Fruit fly (Drosophila melanogaster): ENCODE data around the gene CG13114.

Gene CG13114

DNA sequence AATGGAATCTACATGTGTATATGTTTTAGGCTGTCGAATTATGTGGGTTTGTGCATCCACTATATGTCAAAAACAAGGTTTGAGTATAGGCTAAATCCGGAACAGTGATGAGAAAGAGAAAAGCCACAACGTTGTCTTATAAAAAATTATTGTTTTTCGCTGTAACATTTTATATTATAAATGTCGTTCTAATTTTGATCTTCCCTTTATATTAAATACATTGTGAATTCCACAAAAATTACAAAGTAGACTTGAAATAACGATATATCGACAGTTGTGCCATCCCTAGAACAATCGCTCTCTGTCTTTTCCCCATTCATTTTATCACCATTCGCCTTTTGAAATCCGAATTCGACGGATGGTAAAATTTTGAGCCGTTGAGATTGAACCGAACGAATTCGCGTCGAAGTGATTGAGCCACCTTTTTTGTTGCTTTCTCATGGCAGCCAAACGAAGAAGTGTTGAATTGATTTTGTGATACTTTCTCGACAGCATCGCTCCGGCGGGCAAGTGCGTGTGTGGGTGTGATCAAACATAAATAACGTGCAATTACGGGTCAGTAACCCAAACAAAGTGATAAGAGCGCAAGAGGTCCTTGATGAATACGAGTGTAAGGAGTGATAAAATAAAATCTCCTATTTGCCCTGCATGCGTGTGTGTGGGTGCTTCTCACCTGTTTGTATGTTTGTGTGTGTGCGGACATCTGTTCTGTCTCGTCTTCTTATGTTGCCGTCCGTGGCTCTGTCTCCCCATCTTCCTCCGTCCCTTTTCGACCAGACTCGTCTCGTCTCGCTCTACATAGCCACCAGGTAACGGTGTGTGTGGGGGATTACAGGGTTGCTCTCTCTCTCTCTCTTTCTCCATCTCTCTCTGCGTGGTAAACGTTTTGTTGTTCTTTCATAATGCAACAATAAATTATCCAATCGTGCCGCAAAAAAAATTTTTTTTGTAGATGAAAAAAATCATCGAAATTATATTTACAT, 24.4 kb upstream of the CG13114 start, which contains the start of gene Oatp30B:
Gene Oatp30B (plus strand): TSS at position 325 of the 983 bp plus-strand sequence.
- TF ChIP-seq CG1620 (GFP tag; optimal IDR thresholded peaks at IDR 0.05) (peak; percentile 98), ovo (GFP tag; optimal IDR thresholded peaks at IDR 0.05) (peak; percentile 92), bab1 (GFP tag; optimal IDR thresholded peaks at IDR 0.05) (peak; percentile 99), CG7045 (GFP tag; optimal IDR thresholded peaks at IDR 0.05) (peak; percentile 95), cic (GFP tag; optimal IDR thresholded peaks at IDR 0.05) (peak; percentile 62), kay (GFP tag; ENCODE audit: borderline replicate concordance) (peak; percentile 76), Mnt (GFP tag; optimal IDR thresholded peaks at IDR 0.05) (peak; percentile 90), CG14711 (tag; optimal IDR thresholded peaks at IDR 0.05) (peak; percentile 93), Clk (GFP tag; optimal IDR thresholded peaks at IDR 0.05) (peak; percentile 88), Hr96 (GFP tag; optimal IDR thresholded peaks at IDR 0.05) (peak; percentile 93), cnc (optimal IDR thresholded peaks at IDR 0.05) (no peak), tj (GFP tag; optimal IDR thresholded peaks at IDR 0.05) (peak; percentile 81), CG12768 (GFP tag; optimal IDR thresholded peaks at IDR 0.05) (peak; percentile 91), toe (GFP tag; optimal IDR thresholded peaks at IDR 0.05) (peak; percentile 97), CG11617 (GFP tag; optimal IDR thresholded peaks at IDR 0.05) (peak; percentile 94), CG7101 (tag; optimal IDR thresholded peaks at IDR 0.05) (peak; percentile 97), Crg-1 (GFP tag; optimal IDR thresholded peaks at IDR 0.05) (peak; percentile 92), pad (GFP tag; optimal IDR thresholded peaks at IDR 0.05) (peak; percentile 89), CG33017 (tag; optimal IDR thresholded peaks at IDR 0.05) (peak; percentile 95), CG5204 (GFP tag; optimal IDR thresholded peaks at IDR 0.05) (peak; percentile 94)

DNA sequence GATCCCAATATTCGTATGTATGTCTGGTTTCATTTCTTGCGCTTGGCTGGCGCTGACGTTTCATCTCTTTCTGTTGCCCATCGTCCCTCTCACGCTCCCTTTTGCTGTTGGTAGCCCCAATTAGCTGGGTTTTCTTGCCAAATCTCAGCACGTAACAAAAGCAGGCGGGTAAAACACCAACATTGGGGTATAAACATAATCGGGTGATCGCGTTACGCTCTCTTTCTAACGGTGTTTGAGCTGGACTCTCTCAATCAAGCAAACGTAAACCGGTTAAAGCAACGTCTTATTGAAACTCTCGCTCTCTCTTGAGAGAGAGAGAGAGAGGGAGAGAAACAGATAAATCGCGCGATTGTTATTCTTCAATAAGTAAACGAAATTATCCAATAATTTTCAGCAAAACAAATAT, 22.8 kb upstream of the CG13114 start:
- peak; percentile 87 for TF ChIP-seq ovo (GFP tag; optimal IDR thresholded peaks at IDR 0.05)
- TF ChIP-seq bab1 (GFP tag; optimal IDR thresholded peaks at IDR 0.05), result peak; percentile 44
- no peak for TF ChIP-seq pad (GFP tag; optimal IDR thresholded peaks at IDR 0.05)
- no peak for TF ChIP-seq CG12768 (GFP tag; optimal IDR thresholded peaks at IDR 0.05)
- TF ChIP-seq Clk (GFP tag; optimal IDR thresholded peaks at IDR 0.05), result no peak
- TF ChIP-seq CG7101 (tag; optimal IDR thresholded peaks at IDR 0.05), result no peak

DNA sequence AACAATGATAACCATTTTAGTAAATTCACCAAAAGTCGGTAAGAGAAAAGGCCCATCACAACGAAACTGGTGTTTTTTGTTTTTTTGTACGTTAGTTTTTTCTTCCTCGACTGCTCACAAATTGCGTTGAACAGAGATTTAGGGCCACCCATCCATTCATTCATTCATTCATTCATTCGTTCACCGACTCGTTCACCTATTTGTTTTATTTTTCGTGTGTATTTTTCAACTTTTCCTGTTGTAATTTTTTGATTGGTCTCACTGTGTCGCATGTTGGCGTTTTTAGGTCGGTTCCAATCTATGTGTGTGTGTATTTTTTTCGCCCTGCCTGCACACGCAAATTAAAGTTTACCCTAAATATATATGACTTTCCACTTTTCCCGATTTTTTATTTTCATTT, 20.7 kb upstream of the CG13114 start:
- no peak for TF ChIP-seq CG1620 (GFP tag; optimal IDR thresholded peaks at IDR 0.05)
- no peak for TF ChIP-seq CG7045 (GFP tag; optimal IDR thresholded peaks at IDR 0.05)
- no peak for TF ChIP-seq CG7101 (tag; optimal IDR thresholded peaks at IDR 0.05)
- no peak for TF ChIP-seq CG11617 (GFP tag; optimal IDR thresholded peaks at IDR 0.05)
- no peak for TF ChIP-seq cnc (optimal IDR thresholded peaks at IDR 0.05)
- TF ChIP-seq kay (GFP tag; ENCODE audit: borderline replicate concordance), result no peak
- no peak for TF ChIP-seq Clk (GFP tag; optimal IDR thresholded peaks at IDR 0.05)
- no peak for TF ChIP-seq bab1 (GFP tag; optimal IDR thresholded peaks at IDR 0.05)
- no peak for TF ChIP-seq Crg-1 (GFP tag; optimal IDR thresholded peaks at IDR 0.05)
- no peak for TF ChIP-seq ovo (GFP tag; optimal IDR thresholded peaks at IDR 0.05)
- TF ChIP-seq CG33017 (tag; optimal IDR thresholded peaks at IDR 0.05), result no peak

DNA sequence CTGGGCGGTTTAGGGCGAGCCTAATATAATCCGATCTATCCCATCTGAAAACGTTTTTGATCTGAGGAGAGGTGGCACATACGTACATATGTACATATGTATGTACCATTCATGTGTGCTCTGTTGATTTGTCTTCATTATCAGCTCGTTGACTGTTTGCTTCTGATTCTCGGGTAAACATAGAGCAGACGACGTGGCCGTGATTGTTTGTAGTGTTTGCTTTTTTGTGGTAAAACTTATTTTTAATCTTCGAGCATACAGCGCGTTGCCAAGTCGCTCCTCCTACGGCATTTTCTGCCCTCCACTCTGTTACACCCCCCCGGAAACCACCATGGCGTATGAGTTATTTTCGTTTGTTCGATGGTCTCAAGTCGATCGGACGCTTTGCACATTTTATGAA, 19.9 kb upstream of the CG13114 start:
- TF ChIP-seq CG7045 (GFP tag; optimal IDR thresholded peaks at IDR 0.05), result peak; percentile 74
- no peak for TF ChIP-seq bab1 (GFP tag; optimal IDR thresholded peaks at IDR 0.05)
- TF ChIP-seq tj (GFP tag; optimal IDR thresholded peaks at IDR 0.05), result no peak
- peak; percentile 18 for TF ChIP-seq CG14711 (tag; optimal IDR thresholded peaks at IDR 0.05)
- TF ChIP-seq CG1620 (GFP tag; optimal IDR thresholded peaks at IDR 0.05), result no peak
- peak; percentile 77 for TF ChIP-seq Crg-1 (GFP tag; optimal IDR thresholded peaks at IDR 0.05)
- TF ChIP-seq Hr96 (GFP tag; optimal IDR thresholded peaks at IDR 0.05), result peak; percentile 14
- no peak for TF ChIP-seq toe (GFP tag; optimal IDR thresholded peaks at IDR 0.05)
- no peak for TF ChIP-seq CG5204 (GFP tag; optimal IDR thresholded peaks at IDR 0.05)
- TF ChIP-seq cic (GFP tag; optimal IDR thresholded peaks at IDR 0.05), result peak; percentile 91
- peak; percentile 62 for TF ChIP-seq CG12768 (GFP tag; optimal IDR thresholded peaks at IDR 0.05)
- peak; percentile 17 for TF ChIP-seq CG33017 (tag; optimal IDR thresholded peaks at IDR 0.05)
- peak; percentile 38 for TF ChIP-seq pad (GFP tag; optimal IDR thresholded peaks at IDR 0.05)
- no peak for TF ChIP-seq cnc (optimal IDR thresholded peaks at IDR 0.05)
- TF ChIP-seq CG7101 (tag; optimal IDR thresholded peaks at IDR 0.05), result peak; percentile 71
- TF ChIP-seq ovo (GFP tag; optimal IDR thresholded peaks at IDR 0.05), result peak; percentile 49
- no peak for TF ChIP-seq Clk (GFP tag; optimal IDR thresholded peaks at IDR 0.05)
- TF ChIP-seq CG11617 (GFP tag; optimal IDR thresholded peaks at IDR 0.05), result peak; percentile 40
- TF ChIP-seq kay (GFP tag; ENCODE audit: borderline replicate concordance), result peak; percentile 39
- peak; percentile 50 for TF ChIP-seq Mnt (GFP tag; optimal IDR thresholded peaks at IDR 0.05)

DNA sequence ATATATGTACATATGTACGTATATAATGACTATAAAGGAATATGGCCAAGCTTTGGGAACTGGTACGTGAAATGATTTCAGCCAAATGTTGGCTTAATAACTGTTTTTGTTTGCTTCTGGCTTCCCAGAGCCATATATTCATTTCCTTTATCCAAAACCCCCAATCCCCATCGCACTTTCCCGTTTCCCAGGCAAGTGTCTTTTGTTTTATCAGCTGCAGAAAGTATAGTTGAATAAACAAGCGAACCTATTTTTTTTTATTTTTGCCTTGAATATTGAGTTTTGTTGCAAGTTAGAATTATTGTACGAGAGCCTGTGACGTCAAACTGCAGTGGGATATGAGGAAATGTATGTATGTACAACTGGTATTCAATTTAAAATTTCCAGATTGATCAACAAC, 19.1 kb upstream of the CG13114 start:
- TF ChIP-seq CG11617 (GFP tag; optimal IDR thresholded peaks at IDR 0.05), result peak; percentile 21
- TF ChIP-seq CG7045 (GFP tag; optimal IDR thresholded peaks at IDR 0.05), result peak; percentile 43
- TF ChIP-seq cic (GFP tag; optimal IDR thresholded peaks at IDR 0.05), result peak; percentile 81
- peak; percentile 47 for TF ChIP-seq Crg-1 (GFP tag; optimal IDR thresholded peaks at IDR 0.05)
- no peak for TF ChIP-seq CG1620 (GFP tag; optimal IDR thresholded peaks at IDR 0.05)
- no peak for TF ChIP-seq bab1 (GFP tag; optimal IDR thresholded peaks at IDR 0.05)
- peak; percentile 39 for TF ChIP-seq CG7101 (tag; optimal IDR thresholded peaks at IDR 0.05)
- no peak for TF ChIP-seq tj (GFP tag; optimal IDR thresholded peaks at IDR 0.05)
- no peak for TF ChIP-seq cnc (optimal IDR thresholded peaks at IDR 0.05)
- peak; percentile 11 for TF ChIP-seq CG14711 (tag; optimal IDR thresholded peaks at IDR 0.05)
- TF ChIP-seq kay (GFP tag; ENCODE audit: borderline replicate concordance), result peak; percentile 1
- no peak for TF ChIP-seq Clk (GFP tag; optimal IDR thresholded peaks at IDR 0.05)
- no peak for TF ChIP-seq Hr96 (GFP tag; optimal IDR thresholded peaks at IDR 0.05)
- peak; percentile 3 for TF ChIP-seq Mnt (GFP tag; optimal IDR thresholded peaks at IDR 0.05)
- TF ChIP-seq CG33017 (tag; optimal IDR thresholded peaks at IDR 0.05), result peak; percentile 24
- peak; percentile 60 for TF ChIP-seq CG12768 (GFP tag; optimal IDR thresholded peaks at IDR 0.05)
- TF ChIP-seq ovo (GFP tag; optimal IDR thresholded peaks at IDR 0.05), result peak; percentile 23
- TF ChIP-seq pad (GFP tag; optimal IDR thresholded peaks at IDR 0.05), result peak; percentile 16

Measured in whole organism, adult.